Fruit fly (Drosophila melanogaster) whole organism, embryonic: ENCODE data around the gene CG14646.

Experiments used
- ATbp ChIP-seq: fragments of 200-800 bp; sonication (Bioruptor generic); optimal IDR thresholded peaks from 2 replicates; lab custom pipeline; 2017; ENCODE audit warnings: missing biosample characterization, mild to moderate bottlenecking, missing genetic modification characterization, missing genetic modification reagents
- Atf-2 ChIP-seq: fragments of 200-800 bp; sonication (Bioruptor generic); optimal IDR thresholded peaks from 2 replicates; lab custom pipeline; 2016; ENCODE audit warnings: missing biosample characterization, missing genetic modification characterization
- Awh ChIP-seq: fragments of 200-800 bp; sonication (Bioruptor generic); IDR thresholded peaks from 2 replicates; pipeline ENCODE4, ENCODE4 v1.3.6; 2022; ENCODE audit warnings: missing biosample characterization, missing genetic modification characterization
- B-H2 ChIP-seq: fragments of 200-800 bp; sonication (Bioruptor generic); optimal IDR thresholded peaks from 2 replicates; lab custom pipeline; 2018; ENCODE audit warnings: missing biosample characterization, mild to moderate bottlenecking, missing genetic modification characterization
- BEAF-32 ChIP-seq: fragments of 200-800 bp; sonication (Bioruptor generic); optimal IDR thresholded peaks from 3 replicates; lab custom pipeline; 2017; ENCODE audit warnings: missing biosample characterization, missing genetic modification characterization, mild to moderate bottlenecking, moderate library complexity, missing genetic modification reagents
- CG11085 ChIP-seq: fragments of 200-800 bp; sonication (Bioruptor generic); IDR thresholded peaks from 2 replicates; pipeline ENCODE4 v1.3.6; 2022; ENCODE audit warnings: missing biosample characterization, missing genetic modification characterization
- CG12769 ChIP-seq: fragments of 200-800 bp; sonication (Bioruptor generic); optimal IDR thresholded peaks from 2 replicates; lab custom pipeline; 2019; ENCODE audit warnings: missing biosample characterization, mild to moderate bottlenecking, missing genetic modification characterization, moderate library complexity
- CG1603 ChIP-seq: fragments of 200-800 bp; sonication (Bioruptor generic); optimal IDR thresholded peaks from 2 replicates; lab custom pipeline; 2019; ENCODE audit warnings: missing biosample characterization, mild to moderate bottlenecking, missing genetic modification characterization, moderate library complexity
- CG17186 ChIP-seq: fragments of 200-800 bp; sonication (Bioruptor generic); optimal IDR thresholded peaks from 3 replicates; lab custom pipeline; 2017; ENCODE audit warnings: missing biosample characterization, missing genetic modification reagents, missing genetic modification characterization
- CG17568 ChIP-seq: fragments of 200-800 bp; sonication (Bioruptor generic); optimal IDR thresholded peaks from 2 replicates; lab custom pipeline; 2018; ENCODE audit warnings: missing biosample characterization, mild to moderate bottlenecking, missing genetic modification characterization, moderate library complexity
- CG2202 ChIP-seq: fragments of 200-800 bp; sonication (Bioruptor generic); optimal IDR thresholded peaks from 2 replicates; lab custom pipeline; 2018; ENCODE audit warnings: missing biosample characterization, mild to moderate bottlenecking, missing genetic modification characterization
- CG2678 ChIP-seq: fragments of 200-800 bp; sonication (Bioruptor generic); optimal IDR thresholded peaks from 3 replicates; lab custom pipeline; 2019; ENCODE audit warnings: missing biosample characterization, mild to moderate bottlenecking, missing genetic modification characterization, moderate library complexity
- CG2712 ChIP-seq: fragments of 200-800 bp; optimal IDR thresholded peaks from 3 replicates; lab custom pipeline; 2019; ENCODE audit warnings: missing biosample characterization, mild to moderate bottlenecking, missing genetic modification characterization, moderate library complexity
- CG31441 ChIP-seq: fragments of 200-800 bp; sonication (Bioruptor generic); IDR thresholded peaks from 2 replicates; pipeline ENCODE4 v1.3.6; 2022; ENCODE audit warnings: missing biosample characterization, missing genetic modification characterization
- CG5245 ChIP-seq: fragments of 200-800 bp; sonication (Bioruptor generic); optimal IDR thresholded peaks from 3 replicates; lab custom pipeline; 2016; ENCODE audit warnings: missing biosample characterization, missing genetic modification characterization
- CG8388 ChIP-seq: fragments of 200-800 bp; sonication (Bioruptor generic); optimal IDR thresholded peaks from 2 replicates; lab custom pipeline; 2019; ENCODE audit warnings: missing biosample characterization, mild to moderate bottlenecking, missing genetic modification characterization, moderate library complexity
- Fer2 ChIP-seq: fragments of 200-800 bp; sonication (Bioruptor generic); optimal IDR thresholded peaks from 2 replicates; lab custom pipeline; 2018; ENCODE audit warnings: missing biosample characterization, mild to moderate bottlenecking, missing genetic modification characterization, moderate library complexity
- H15 ChIP-seq: fragments of 200-800 bp; sonication (Bioruptor generic); IDR thresholded peaks from 3 replicates; pipeline ENCODE4 v1.3.6; 2022; ENCODE audit warnings: missing biosample characterization, missing genetic modification characterization
- HHEX ChIP-seq: fragments of 200-800 bp; sonication (Bioruptor generic); optimal IDR thresholded peaks from 3 replicates; lab custom pipeline; 2017; ENCODE audit warnings: missing biosample characterization, mild to moderate bottlenecking, missing genetic modification characterization, missing genetic modification reagents
- HLH3B ChIP-seq: fragments of 200-800 bp; sonication (Bioruptor generic); IDR thresholded peaks from 2 replicates; pipeline ENCODE4 v1.3.6; 2022; ENCODE audit warnings: missing biosample characterization, missing genetic modification characterization
- HLH54F ChIP-seq: fragments of 200-800 bp; sonication (Bioruptor generic); optimal IDR thresholded peaks from 3 replicates; lab custom pipeline; 2016; ENCODE audit warnings: missing biosample characterization, missing genetic modification characterization
- Med ChIP-seq: fragments of 200-800 bp; sonication (Bioruptor generic); peaks from one replicate; lab custom pipeline; 2016; ENCODE audit warnings: missing biosample characterization, missing genetic modification characterization, mild to moderate bottlenecking, inconsistent platforms, moderate library complexity
- Nf-YB ChIP-seq: fragments of 200-800 bp; sonication (Bioruptor generic); optimal IDR thresholded peaks from 3 replicates; lab custom pipeline; 2019; ENCODE audit warnings: missing biosample characterization, mild to moderate bottlenecking, missing genetic modification characterization, moderate library complexity
- Sox100B ChIP-seq: fragments of 200-800 bp; sonication (Bioruptor generic); optimal IDR thresholded peaks from 3 replicates; lab custom pipeline; 2018; ENCODE audit warnings: missing biosample characterization, mild to moderate bottlenecking, missing genetic modification characterization
- Trl ChIP-seq, 3 experiments: fragments of >200 bp in 2 of 3; fragments of 200-800 bp in 1 of 3; sonication (Bioruptor generic) in 1 of 3; optimal IDR thresholded peaks; 2 replicates in 1 of 3; 3 replicates in 2 of 3; lab custom pipeline; 2016 to 2017; ENCODE audit warnings: missing biosample characterization in 1 of 3, missing genetic modification characterization in 1 of 3
- abd-A ChIP-seq: fragments of 200-800 bp; sonication (Bioruptor generic); optimal IDR thresholded peaks from 3 replicates; lab custom pipeline; 2019; ENCODE audit warnings: missing biosample characterization, mild to moderate bottlenecking, missing genetic modification characterization, moderate library complexity
- ac ChIP-seq: fragments of 200-800 bp; sonication (Bioruptor generic); optimal IDR thresholded peaks from 3 replicates; lab custom pipeline; 2017; ENCODE audit warnings: missing biosample characterization, mild to moderate bottlenecking, missing genetic modification characterization
- amos ChIP-seq: fragments of 200-800 bp; sonication (Bioruptor generic); IDR thresholded peaks from 2 replicates; pipeline ENCODE4 v1.3.6; 2022; ENCODE audit warnings: missing biosample characterization, missing genetic modification characterization; ENCODE audit not compliant: partially characterized antibody
- bbx ChIP-seq: fragments of 200-800 bp; sonication (Bioruptor generic); IDR thresholded peaks from 2 replicates; pipeline ENCODE4 v1.3.6; 2022; ENCODE audit warnings: missing biosample characterization, missing genetic modification characterization; ENCODE audit not compliant: partially characterized antibody
- br ChIP-seq: fragments of >200 bp; optimal IDR thresholded peaks from 2 replicates; lab custom pipeline; 2017
- bsh ChIP-seq, 2 experiments: fragments of 200-800 bp; sonication (Bioruptor generic); optimal IDR thresholded peaks; 2 replicates each; lab custom pipeline; 2017 to 2018; ENCODE audit warnings: mild to moderate bottlenecking in 2 of 2, missing biosample characterization in 2 of 2, missing genetic modification characterization in 2 of 2, moderate library complexity in 1 of 2
- btn ChIP-seq: fragments of 200-800 bp; sonication (Bioruptor generic); optimal IDR thresholded peaks from 2 replicates; lab custom pipeline; 2016; ENCODE audit warnings: missing biosample characterization, missing genetic modification characterization
- corto ChIP-seq: fragments of 200-800 bp; sonication (Bioruptor generic); optimal IDR thresholded peaks from 2 replicates; lab custom pipeline; 2016; ENCODE audit warnings: missing biosample characterization, mild to moderate bottlenecking, missing genetic modification characterization, moderate library complexity
- emc ChIP-seq: fragments of 200-800 bp; sonication (Bioruptor generic); optimal IDR thresholded peaks from 2 replicates; lab custom pipeline; 2016; ENCODE audit warnings: missing biosample characterization, missing genetic modification characterization
- ftz-f1 ChIP-seq: fragments of 200-800 bp; sonication (Bioruptor generic); optimal IDR thresholded peaks from 2 replicates; lab custom pipeline; 2016; ENCODE audit warnings: missing biosample characterization, missing genetic modification characterization
- gfzf ChIP-seq: fragments of 200-800 bp; sonication (Bioruptor generic); optimal IDR thresholded peaks from 2 replicates; lab custom pipeline; 2016; ENCODE audit warnings: missing biosample characterization, mild to moderate bottlenecking, missing genetic modification characterization, moderate library complexity
- hbn ChIP-seq: fragments of 200-800 bp; sonication (Bioruptor generic); IDR thresholded peaks from 2 replicates; pipeline ENCODE4 v1.3.6; 2022; ENCODE audit warnings: missing biosample characterization, missing genetic modification characterization; ENCODE audit not compliant: partially characterized antibody
- lilli ChIP-seq: fragments of 200-800 bp; sonication (Bioruptor generic); optimal IDR thresholded peaks from 3 replicates; lab custom pipeline; 2016; ENCODE audit warnings: missing biosample characterization, missing genetic modification characterization
- maf-S ChIP-seq: fragments of 200-800 bp; sonication (Bioruptor generic); optimal IDR thresholded peaks from 2 replicates; lab custom pipeline; 2016; ENCODE audit warnings: missing biosample characterization, missing genetic modification characterization
- pum ChIP-seq: fragments of 200-800 bp; sonication (Bioruptor generic); optimal IDR thresholded peaks from 2 replicates; lab custom pipeline; 2016; ENCODE audit warnings: missing biosample characterization, missing genetic modification characterization
- run ChIP-seq: fragments of 200-800 bp; sonication (Bioruptor generic); optimal IDR thresholded peaks from 3 replicates; lab custom pipeline; 2018; ENCODE audit warnings: missing biosample characterization, mild to moderate bottlenecking, missing genetic modification characterization
- schlank ChIP-seq: fragments of 200-800 bp; sonication (Bioruptor generic); optimal IDR thresholded peaks from 2 replicates; lab custom pipeline; 2018; ENCODE audit warnings: missing biosample characterization, mild to moderate bottlenecking, missing genetic modification characterization
- sqz ChIP-seq: fragments of 200-800 bp; sonication (Bioruptor generic); optimal IDR thresholded peaks from 3 replicates; lab custom pipeline; 2018; ENCODE audit warnings: missing biosample characterization, mild to moderate bottlenecking, missing genetic modification characterization
- tx ChIP-seq: fragments of 200-800 bp; sonication (Bioruptor generic); optimal IDR thresholded peaks from 2 replicates; lab custom pipeline; 2016; ENCODE audit warnings: missing biosample characterization, missing genetic modification characterization
- vnd ChIP-seq: fragments of 200-800 bp; sonication (Bioruptor generic); IDR thresholded peaks from 3 replicates; pipeline ENCODE4 v1.3.6; 2022; ENCODE audit warnings: missing biosample characterization, missing genetic modification characterization; ENCODE audit not compliant: partially characterized antibody
- yki ChIP-seq: fragments of >200 bp; optimal IDR thresholded peaks from 3 replicates; lab custom pipeline; 2018
- zfh1 ChIP-seq: fragments of 200-800 bp; sonication (Bioruptor generic); IDR thresholded peaks from 3 replicates; pipeline ENCODE4 v1.3.6; 2022; ENCODE audit warnings: missing biosample characterization, missing genetic modification characterization
- zfh2 ChIP-seq: fragments of 200-800 bp; sonication (Bioruptor generic); optimal IDR thresholded peaks from 2 replicates; lab custom pipeline; 2016; ENCODE audit warnings: missing biosample characterization, missing genetic modification characterization

The CG14646 gene

DNA sequence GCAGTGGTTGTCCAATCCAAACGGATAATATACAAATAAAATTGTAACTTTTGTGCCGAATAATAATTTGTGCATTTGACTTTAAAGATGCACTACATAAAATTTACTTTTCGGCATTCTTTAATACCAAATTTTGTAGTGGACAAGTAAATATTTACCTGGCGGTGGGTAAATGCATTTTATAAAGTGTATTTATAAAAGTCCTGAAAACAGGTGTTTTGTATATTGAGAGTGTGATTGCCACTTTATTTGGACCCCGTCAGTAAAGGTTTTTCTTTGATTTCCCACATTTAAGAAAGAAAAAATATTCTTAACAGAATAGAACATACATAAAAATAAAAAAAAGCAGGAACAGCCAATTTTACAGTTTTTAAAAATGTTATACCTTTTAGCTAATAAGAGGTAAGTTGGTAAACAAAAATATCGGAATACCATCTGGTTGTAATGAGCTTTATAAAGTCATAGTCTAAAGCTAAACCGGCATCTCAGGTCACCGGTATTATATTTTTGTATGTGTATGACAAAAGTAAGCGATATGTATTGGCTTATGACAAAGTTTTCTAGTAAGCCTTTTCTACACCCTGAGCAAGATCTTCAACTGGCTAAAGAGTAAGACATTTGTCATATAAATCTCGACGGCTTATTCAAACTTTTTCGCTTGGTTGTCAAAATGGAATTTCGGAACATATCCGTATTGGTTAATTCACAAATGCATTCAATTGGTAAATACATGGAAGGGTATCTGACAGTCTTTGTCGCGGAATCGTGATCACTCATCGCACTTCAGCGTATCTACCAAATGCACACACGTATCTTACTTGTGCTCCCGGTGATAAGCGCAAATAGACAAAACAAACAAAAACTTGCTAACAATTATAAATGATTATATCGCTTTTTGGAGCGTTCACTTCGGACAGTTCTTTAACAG, 4.8 kb downstream of the CG14646 start (continued):
- TF ChIP-seq Awh (GFP tag; lab: Robert Waterston, UW), result peak; percentile 72; the same call in 1 of the 2 replicates
- no peak for TF ChIP-seq bbx (GFP tag; lab: Robert Waterston, UW)
- peak; percentile 90 for TF ChIP-seq lilli (GFP tag; lab: Kevin White, UChicago)
- peak; percentile 83 for TF ChIP-seq corto (GFP tag; lab: Kevin White, UChicago)
- TF ChIP-seq schlank (tag; lab: Kevin White, UChicago), result peak; percentile 82
- peak; percentile 83 for TF ChIP-seq pum
- peak; percentile 30 for TF ChIP-seq Fer2 (tag; lab: Kevin White, UChicago)
- peak; percentile 14 for TF ChIP-seq BEAF-32 (GFP tag; lab: Kevin White, UChicago)
- peak; percentile 91 for TF ChIP-seq zfh2 (GFP tag; lab: Kevin White, UChicago)
- TF ChIP-seq ac (GFP tag; lab: Kevin White, UChicago), result no peak
- peak; percentile 93 for TF ChIP-seq CG2678
- TF ChIP-seq hbn, result no peak
- peak; percentile 82 for TF ChIP-seq Sox100B
- no peak for TF ChIP-seq yki
- TF ChIP-seq Med (GFP tag; lab: Kevin White, UChicago), result peak; percentile 98
- peak; percentile 87 for TF ChIP-seq zfh1
- peak; percentile 91 for TF ChIP-seq CG31441 (GFP tag; lab: Robert Waterston, UW)
- no peak for TF ChIP-seq ftz-f1 (GFP tag; lab: Kevin White, UChicago)
- TF ChIP-seq ATbp (GFP tag; lab: Kevin White, UChicago), result peak; percentile 86
- peak; percentile 58 for TF ChIP-seq CG11085 (GFP tag; lab: Robert Waterston, UW)
- peak; percentile 54 for TF ChIP-seq CG2202 (tag; lab: Kevin White, UChicago)
- peak; percentile 76 for TF ChIP-seq maf-S (GFP tag; lab: Kevin White, UChicago)
- TF ChIP-seq CG12769, result peak; percentile 97
- TF ChIP-seq CG17186 (GFP tag; lab: Kevin White, UChicago), result peak; percentile 30
- no peak for TF ChIP-seq gfzf (GFP tag; lab: Kevin White, UChicago)
- no peak for TF ChIP-seq amos (GFP tag; lab: Robert Waterston, UW)
- TF ChIP-seq HHEX (GFP tag; lab: Kevin White, UChicago), result peak; percentile 88
- TF ChIP-seq br (lab: Kevin White, UChicago), result no peak
- peak; percentile 84 for TF ChIP-seq tx
- TF ChIP-seq Nf-YB (GFP tag; lab: Kevin White, UChicago), result peak; percentile 60
- TF ChIP-seq Trl (optimal IDR thresholded peaks at IDR 0.05; lab: Kevin White, UChicago), result no peak
- TF ChIP-seq Trl (GFP tag; optimal IDR thresholded peaks at IDR 0.05; lab: Kevin White, UChicago), result peak; percentile 87
- no peak for TF ChIP-seq abd-A (tag; lab: Kevin White, UChicago)
- TF ChIP-seq H15 (GFP tag; lab: Robert Waterston, UW), result peak; percentile 86
- peak; percentile 88 to 90 for TF ChIP-seq bsh (GFP tag; optimal IDR thresholded peaks at IDR 0.05; lab: Kevin White, UChicago)
- peak; percentile 82 for TF ChIP-seq btn
- TF ChIP-seq HLH54F, result peak; percentile 88
- peak; percentile 79 for TF ChIP-seq Atf-2 (GFP tag; lab: Kevin White, UChicago)
- TF ChIP-seq CG1603 (tag; lab: Kevin White, UChicago), result peak; percentile 96
- TF ChIP-seq B-H2 (GFP tag; lab: Kevin White, UChicago), result peak; percentile 5
- TF ChIP-seq HLH3B, result peak; percentile 87
- peak; percentile 71 for TF ChIP-seq CG5245 (GFP tag; lab: Kevin White, UChicago)
- TF ChIP-seq emc, result peak; percentile 73
- no peak for TF ChIP-seq sqz (GFP tag; lab: Kevin White, UChicago)
- TF ChIP-seq run (tag; lab: Kevin White, UChicago), result peak; percentile 69
- TF ChIP-seq vnd (GFP tag; lab: Robert Waterston, UW), result no peak
- peak; percentile 74 for TF ChIP-seq CG17568 (GFP tag; lab: Kevin White, UChicago)
- peak; percentile 81 for TF ChIP-seq CG8388
- TF ChIP-seq CG2712 (tag; lab: Kevin White, UChicago), result peak; percentile 87
